Fruit fly (Drosophila melanogaster) whole organism, prepupa: ENCODE measurements around the gene mas.

Experiments
- Blimp-1 ChIP-seq: fragments of 200-800 bp; sonication (Bioruptor generic); optimal IDR thresholded peaks from 3 replicates; lab custom pipeline; 2017; ENCODE audit warnings: missing biosample characterization, missing genetic modification characterization, mild to moderate bottlenecking, moderate library complexity, missing genetic modification reagents
- CG10631 ChIP-seq: fragments of 200-800 bp; sonication (Bioruptor generic); optimal IDR thresholded peaks from 2 replicates; lab custom pipeline; 2016; ENCODE audit warnings: missing biosample characterization, missing genetic modification characterization
- CG10669 ChIP-seq: fragments of 200-800 bp; sonication (Bioruptor generic); optimal IDR thresholded peaks from 3 replicates; lab custom pipeline; 2018; ENCODE audit warnings: missing biosample characterization, mild to moderate bottlenecking, missing genetic modification characterization, moderate library complexity
- CG11294 ChIP-seq: fragments of 200-800 bp; sonication (Bioruptor generic); IDR thresholded peaks from 2 replicates; pipeline ENCODE4 v1.3.6; 2022; ENCODE audit warnings: missing biosample characterization, missing genetic modification characterization
- CG11902 ChIP-seq: fragments of 200-800 bp; sonication (Bioruptor generic); optimal IDR thresholded peaks from 3 replicates; lab custom pipeline; 2016; ENCODE audit warnings: missing biosample characterization, missing genetic modification characterization
- CG15336 ChIP-seq: fragments of 200-800 bp; sonication (Bioruptor generic); IDR thresholded peaks from 2 replicates; pipeline ENCODE4 v1.3.6; 2022; ENCODE audit warnings: missing biosample characterization, missing genetic modification characterization
- CG1621 ChIP-seq: fragments of 200-800 bp; sonication (Bioruptor generic); optimal IDR thresholded peaks from 3 replicates; lab custom pipeline; 2018; ENCODE audit warnings: missing biosample characterization, mild to moderate bottlenecking, missing genetic modification characterization
- CG16779 ChIP-seq: fragments of 200-800 bp; sonication (Bioruptor generic); optimal IDR thresholded peaks from 3 replicates; lab custom pipeline; 2017; ENCODE audit warnings: missing biosample characterization, mild to moderate bottlenecking, missing genetic modification characterization
- CG3032 ChIP-seq: fragments of 200-800 bp; optimal IDR thresholded peaks from 2 replicates; lab custom pipeline; 2019; ENCODE audit warnings: missing biosample characterization, mild to moderate bottlenecking, missing genetic modification characterization, moderate library complexity
- CG31627 ChIP-seq: fragments of 200-800 bp; sonication (Bioruptor generic); optimal IDR thresholded peaks from 3 replicates; lab custom pipeline; 2016; ENCODE audit warnings: missing biosample characterization, missing genetic modification characterization
- CG32006 ChIP-seq: fragments of 200-800 bp; sonication (Bioruptor generic); optimal IDR thresholded peaks from 3 replicates; lab custom pipeline; 2017; ENCODE audit warnings: missing biosample characterization, mild to moderate bottlenecking, missing genetic modification characterization
- CG34406 ChIP-seq: fragments of 200-800 bp; sonication (Bioruptor generic); optimal IDR thresholded peaks from 3 replicates; lab custom pipeline; 2016; ENCODE audit warnings: missing biosample characterization, missing genetic modification characterization
- CG3919 ChIP-seq: fragments of 200-800 bp; sonication (Bioruptor generic); optimal IDR thresholded peaks from 3 replicates; lab custom pipeline; 2016; ENCODE audit warnings: missing biosample characterization, missing genetic modification characterization
- CG4318 ChIP-seq: fragments of 200-800 bp; sonication (Bioruptor generic); optimal IDR thresholded peaks from 3 replicates; lab custom pipeline; 2017; ENCODE audit warnings: missing biosample characterization, mild to moderate bottlenecking, missing genetic modification characterization
- CG6163 ChIP-seq: fragments of 200-800 bp; sonication (Bioruptor generic); IDR thresholded peaks from 3 replicates; pipeline ENCODE4 v1.3.6; 2022; ENCODE audit warnings: missing biosample characterization, missing genetic modification characterization
- CG6276 ChIP-seq: fragments of 200-800 bp; sonication (Bioruptor generic); optimal IDR thresholded peaks from 2 replicates; lab custom pipeline; 2017; ENCODE audit warnings: missing biosample characterization, mild to moderate bottlenecking, missing genetic modification characterization
- CG6792 ChIP-seq: fragments of 200-800 bp; sonication (Bioruptor generic); optimal IDR thresholded peaks from 3 replicates; lab custom pipeline; 2016; ENCODE audit warnings: missing biosample characterization, missing genetic modification characterization
- CG6808 ChIP-seq: fragments of 200-800 bp; sonication (Bioruptor generic); optimal IDR thresholded peaks from 3 replicates; lab custom pipeline; 2017; ENCODE audit warnings: missing biosample characterization, missing genetic modification characterization, mild to moderate bottlenecking, moderate library complexity, missing genetic modification reagents
- CG6854 ChIP-seq: fragments of 200-800 bp; sonication (Bioruptor generic); optimal IDR thresholded peaks from 2 replicates; lab custom pipeline; 2017; ENCODE audit warnings: missing biosample characterization, mild to moderate bottlenecking, missing genetic modification characterization
- CG7368 ChIP-seq: fragments of 200-800 bp; sonication (Bioruptor generic); optimal IDR thresholded peaks from 3 replicates; lab custom pipeline; 2016; ENCODE audit warnings: missing biosample characterization, missing genetic modification characterization
- CG8119 ChIP-seq: fragments of 200-800 bp; sonication (Bioruptor generic); IDR thresholded peaks from 3 replicates; pipeline ENCODE4 v1.3.6; 2022; ENCODE audit warnings: missing biosample characterization, missing genetic modification characterization
- CG8319 ChIP-seq: fragments of 200-800 bp; sonication (Bioruptor generic); optimal IDR thresholded peaks from 3 replicates; lab custom pipeline; 2016; ENCODE audit warnings: missing biosample characterization, missing genetic modification characterization
- CG8632 ChIP-seq: fragments of 200-800 bp; sonication (Bioruptor generic); optimal IDR thresholded peaks from 3 replicates; lab custom pipeline; 2016; ENCODE audit warnings: missing biosample characterization, missing genetic modification characterization
- CG9139 ChIP-seq: fragments of 200-800 bp; sonication (Bioruptor generic); optimal IDR thresholded peaks from 3 replicates; lab custom pipeline; 2017; ENCODE audit warnings: missing biosample characterization, mild to moderate bottlenecking, missing genetic modification characterization
- Eip78C ChIP-seq: fragments of 200-800 bp; sonication (Bioruptor generic); peaks from one replicate; lab custom pipeline; 2016; ENCODE audit warnings: missing biosample characterization, missing genetic modification characterization
- Eip93F ChIP-seq: fragments of 200-800 bp; sonication (Bioruptor generic); optimal IDR thresholded peaks from 2 replicates; lab custom pipeline; 2016; ENCODE audit warnings: missing biosample characterization, mild to moderate bottlenecking, missing genetic modification characterization
- Ets21C ChIP-seq: fragments of 200-800 bp; sonication (Bioruptor generic); optimal IDR thresholded peaks from 3 replicates; lab custom pipeline; 2016; ENCODE audit warnings: missing biosample characterization, missing genetic modification characterization
- Ets96B ChIP-seq: fragments of 200-800 bp; optimal IDR thresholded peaks from 2 replicates; lab custom pipeline; 2019; ENCODE audit warnings: missing biosample characterization, mild to moderate bottlenecking, missing genetic modification characterization, moderate library complexity
- Hr38 ChIP-seq: sonication (Bioruptor generic); optimal IDR thresholded peaks from 2 replicates; lab custom pipeline; 2016; ENCODE audit warnings: missing biosample characterization, missing genetic modification characterization
- Hr39 ChIP-seq: fragments of 200-800 bp; sonication (Bioruptor generic); optimal IDR thresholded peaks from 2 replicates; lab custom pipeline; 2016; ENCODE audit warnings: missing biosample characterization, missing genetic modification characterization
- Hr4 ChIP-seq: fragments of 200-800 bp; sonication (Bioruptor generic); optimal IDR thresholded peaks from 3 replicates; lab custom pipeline; 2016; ENCODE audit warnings: missing biosample characterization, missing genetic modification characterization
- Lpt ChIP-seq: fragments of 200-800 bp; sonication (Bioruptor generic); optimal IDR thresholded peaks from 3 replicates; lab custom pipeline; 2016; ENCODE audit warnings: missing biosample characterization, missing genetic modification characterization
- Met ChIP-seq: fragments of 200-800 bp; sonication (Bioruptor generic); optimal IDR thresholded peaks from 3 replicates; lab custom pipeline; 2016; ENCODE audit warnings: missing biosample characterization, missing genetic modification characterization
- OdsH ChIP-seq: fragments of 200-800 bp; sonication (Bioruptor generic); optimal IDR thresholded peaks from 3 replicates; lab custom pipeline; 2016; ENCODE audit warnings: missing biosample characterization, missing genetic modification characterization
- Smox ChIP-seq: fragments of 200-800 bp; sonication (Bioruptor generic); optimal IDR thresholded peaks from 3 replicates; lab custom pipeline; 2016; ENCODE audit warnings: missing biosample characterization, missing genetic modification characterization
- Sox102F ChIP-seq: fragments of 200-800 bp; sonication (Bioruptor generic); optimal IDR thresholded peaks from 2 replicates; lab custom pipeline; 2016; ENCODE audit warnings: missing biosample characterization, mild to moderate bottlenecking, missing genetic modification characterization
- Sox14 ChIP-seq: fragments of 200-800 bp; sonication (Bioruptor generic); optimal IDR thresholded peaks from 3 replicates; lab custom pipeline; 2016; ENCODE audit warnings: missing biosample characterization, missing genetic modification characterization
- Sox15 ChIP-seq: fragments of 200-800 bp; sonication (Bioruptor generic); optimal IDR thresholded peaks from 3 replicates; lab custom pipeline; 2016; ENCODE audit warnings: missing biosample characterization, missing genetic modification characterization
- achi ChIP-seq: fragments of 200-800 bp; sonication (Bioruptor generic); optimal IDR thresholded peaks from 3 replicates; lab custom pipeline; 2016; ENCODE audit warnings: missing biosample characterization, missing genetic modification characterization
- cyc ChIP-seq: fragments of 200-800 bp; sonication (Bioruptor generic); optimal IDR thresholded peaks from 3 replicates; lab custom pipeline; 2016; ENCODE audit warnings: missing biosample characterization, missing genetic modification characterization
- dac ChIP-seq: fragments of 200-800 bp; sonication (Bioruptor generic); optimal IDR thresholded peaks from 2 replicates; lab custom pipeline; 2017; ENCODE audit warnings: missing biosample characterization, mild to moderate bottlenecking, missing genetic modification characterization
- esn ChIP-seq: fragments of 200-800 bp; sonication (Bioruptor generic); optimal IDR thresholded peaks from 2 replicates; lab custom pipeline; 2016; ENCODE audit warnings: missing biosample characterization, mild to moderate bottlenecking, missing genetic modification characterization, moderate library complexity
- fd85E ChIP-seq: fragments of 200-800 bp; sonication (Bioruptor generic); optimal IDR thresholded peaks from 3 replicates; lab custom pipeline; 2016; ENCODE audit warnings: missing biosample characterization, missing genetic modification characterization
- fkh ChIP-seq: fragments of 200-800 bp; sonication (Bioruptor generic); optimal IDR thresholded peaks from 3 replicates; lab custom pipeline; 2017; ENCODE audit warnings: missing biosample characterization, mild to moderate bottlenecking, missing genetic modification characterization, moderate library complexity
- lz ChIP-seq: fragments of 200-800 bp; sonication (Bioruptor generic); optimal IDR thresholded peaks from 3 replicates; lab custom pipeline; 2016; ENCODE audit warnings: missing biosample characterization, missing genetic modification characterization
- net ChIP-seq: fragments of 200-800 bp; sonication (Bioruptor generic); optimal IDR thresholded peaks from 3 replicates; lab custom pipeline; 2016; ENCODE audit warnings: missing biosample characterization, missing genetic modification characterization
- pdm3 ChIP-seq: fragments of 200-800 bp; sonication (Bioruptor generic); optimal IDR thresholded peaks from 3 replicates; lab custom pipeline; 2016; ENCODE audit warnings: missing biosample characterization, missing genetic modification characterization
- salr ChIP-seq, 2 experiments: fragments of 200-800 bp; sonication (Bioruptor generic); optimal IDR thresholded peaks; 3 replicates each; lab custom pipeline; 2016 to 2018; ENCODE audit warnings: missing biosample characterization in 2 of 2, missing genetic modification characterization in 2 of 2, mild to moderate bottlenecking in 1 of 2
- spab ChIP-seq: fragments of 200-800 bp; sonication (Bioruptor generic); optimal IDR thresholded peaks from 2 replicates; lab custom pipeline; 2017; ENCODE audit warnings: missing biosample characterization, mild to moderate bottlenecking, missing genetic modification characterization, missing genetic modification reagents
- ss ChIP-seq, 2 experiments: fragments of 200-800 bp; sonication (Bioruptor generic); optimal IDR thresholded peaks; 2 replicates in 1 of 2; 3 replicates in 1 of 2; lab custom pipeline; 2017 to 2018; ENCODE audit warnings: mild to moderate bottlenecking in 2 of 2, missing biosample characterization in 2 of 2, missing genetic modification characterization in 2 of 2, moderate library complexity in 1 of 2
- topi ChIP-seq: fragments of 200-800 bp; sonication (Bioruptor generic); optimal IDR thresholded peaks from 3 replicates; lab custom pipeline; 2016; ENCODE audit warnings: missing biosample characterization, missing genetic modification characterization
- vri ChIP-seq: fragments of 200-800 bp; sonication (Bioruptor generic); optimal IDR thresholded peaks from 3 replicates; lab custom pipeline; 2016; ENCODE audit warnings: missing biosample characterization, mild to moderate bottlenecking, missing genetic modification characterization

Gene mas

DNA sequence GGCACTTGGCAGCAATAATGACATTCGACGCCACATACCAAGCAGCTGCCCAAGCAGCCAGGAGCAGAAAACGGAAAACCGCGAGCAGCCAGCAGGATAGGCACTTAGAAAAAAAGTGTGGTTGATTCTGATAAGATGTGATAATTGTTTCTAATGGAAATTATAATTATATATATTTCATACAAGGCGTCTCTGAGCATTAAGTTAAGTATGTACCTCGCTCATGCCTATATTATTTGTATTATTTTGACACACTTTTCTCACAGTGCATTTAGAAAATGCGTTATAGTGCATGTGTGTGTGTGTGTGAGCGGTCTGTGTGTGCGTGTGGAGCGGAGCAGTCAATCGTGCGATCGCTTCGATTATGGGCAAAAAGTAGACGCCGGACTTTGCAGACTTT lies 8.9 kb downstream of the mas start:
- peak; percentile 54 for TF ChIP-seq Hr39 (GFP tag; lab: Kevin White, UChicago)
- TF ChIP-seq lz (GFP tag; lab: Kevin White, UChicago): peak; percentile 57
- TF ChIP-seq CG16779 (tag; lab: Kevin White, UChicago): peak; percentile 11
- TF ChIP-seq OdsH: peak; percentile 65
- TF ChIP-seq cyc (GFP tag; lab: Kevin White, UChicago): peak; percentile 63
- no peak for TF ChIP-seq CG6276
- TF ChIP-seq CG32006 (GFP tag; lab: Kevin White, UChicago): peak; percentile 60
- TF ChIP-seq net: peak; percentile 36
- peak; percentile 77 for TF ChIP-seq CG6163 (GFP tag; lab: Robert Waterston, UW)
- no peak for TF ChIP-seq CG11294 (GFP tag; lab: Robert Waterston, UW)
- peak; percentile 67 for TF ChIP-seq CG10669 (GFP tag; lab: Kevin White, UChicago)
- peak; percentile 51 for TF ChIP-seq Sox14 (GFP tag; lab: Kevin White, UChicago)
- TF ChIP-seq Ets21C (GFP tag; lab: Kevin White, UChicago): peak; percentile 1
- TF ChIP-seq Eip78C (GFP tag; lab: Kevin White, UChicago): peak; percentile 91
- TF ChIP-seq Met (GFP tag; lab: Kevin White, UChicago): peak; percentile 65
- TF ChIP-seq Smox (GFP tag; lab: Kevin White, UChicago): peak; percentile 48
- peak; percentile 60 for TF ChIP-seq CG8632 (GFP tag; lab: Kevin White, UChicago)
- TF ChIP-seq CG6808 (GFP tag; lab: Kevin White, UChicago): peak; percentile 79
- no peak; the same call in 1 of the 2 replicates for TF ChIP-seq CG15336
- TF ChIP-seq achi: peak; percentile 67
- TF ChIP-seq CG3919 (GFP tag; lab: Kevin White, UChicago): peak; percentile 73
- TF ChIP-seq Lpt (GFP tag; lab: Kevin White, UChicago): peak; percentile 14
- peak; percentile 28 for TF ChIP-seq CG6854
- TF ChIP-seq CG3032 (tag; lab: Kevin White, UChicago): peak; percentile 75
- no peak for TF ChIP-seq Hr38 (GFP tag; lab: Kevin White, UChicago)
- TF ChIP-seq ss (GFP tag; optimal IDR thresholded peaks at IDR 0.05; lab: Kevin White, UChicago): peak; percentile 62 to 68
- peak; percentile 52 for TF ChIP-seq CG9139 (GFP tag; lab: Kevin White, UChicago)
- peak; percentile 45 for TF ChIP-seq CG7368
- TF ChIP-seq esn (GFP tag; lab: Kevin White, UChicago): peak; percentile 66
- TF ChIP-seq fkh (GFP tag; lab: Kevin White, UChicago): no peak
- peak; percentile 67 for TF ChIP-seq CG34406 (GFP tag; lab: Kevin White, UChicago)
- TF ChIP-seq CG8119: 0 out of 3 replicates have a peak, but pooled peaks have one; percentile 34
- peak; percentile 70 for TF ChIP-seq topi (GFP tag; lab: Kevin White, UChicago)
- peak; percentile 68 for TF ChIP-seq CG1621 (tag; lab: Kevin White, UChicago)
- peak; percentile 67 for TF ChIP-seq CG10631
- peak; percentile 46 for TF ChIP-seq pdm3 (GFP tag; lab: Kevin White, UChicago)
- peak; percentile 78 for TF ChIP-seq Ets96B
- TF ChIP-seq Sox15 (GFP tag; lab: Kevin White, UChicago): peak; percentile 35
- TF ChIP-seq Blimp-1 (GFP tag; lab: Kevin White, UChicago): no peak
- TF ChIP-seq dac: no peak
- peak; percentile 36 for TF ChIP-seq vri (GFP tag; lab: Kevin White, UChicago)
- peak; percentile 18 for TF ChIP-seq fd85E (GFP tag; lab: Kevin White, UChicago)
- TF ChIP-seq CG4318 (GFP tag; lab: Kevin White, UChicago): peak; percentile 41
- TF ChIP-seq CG11902 (GFP tag; lab: Kevin White, UChicago): peak; percentile 38
- peak in 1 of 2 experiments; percentile 63 for TF ChIP-seq salr (GFP tag; optimal IDR thresholded peaks at IDR 0.05; lab: Kevin White, UChicago)
- TF ChIP-seq CG8319 (GFP tag; lab: Kevin White, UChicago): peak; percentile 19
- peak; percentile 50 for TF ChIP-seq Sox102F (GFP tag; lab: Kevin White, UChicago)
- TF ChIP-seq Hr4 (GFP tag; lab: Kevin White, UChicago): peak; percentile 29
- peak; percentile 28 for TF ChIP-seq CG31627 (GFP tag; lab: Kevin White, UChicago)
- peak; percentile 48 for TF ChIP-seq CG6792
- peak; percentile 72 for TF ChIP-seq spab (GFP tag; lab: Kevin White, UChicago)
- TF ChIP-seq Eip93F: no peak
